Fruit fly (Drosophila melanogaster) whole organism, embryonic: ENCODE measurements around the gene Cyp4ac1.
A peak's percentile ranks its signal among the peaks of the same experiment; 100 is the strongest.

ENCODE experiments used
- Atf3 ChIP-seq: fragments of 200-800 bp; sonication (Bioruptor generic); optimal IDR thresholded peaks from 3 replicates; lab custom pipeline; 2016; ENCODE audit warnings: missing biosample characterization, missing genetic modification characterization
- Awh ChIP-seq: fragments of 200-800 bp; sonication (Bioruptor generic); IDR thresholded peaks from 2 replicates; pipeline ENCODE4, ENCODE4 v1.3.6; 2022; ENCODE audit warnings: missing biosample characterization, missing genetic modification characterization
- Bteb2 ChIP-seq: fragments of 200-800 bp; sonication (Bioruptor generic); optimal IDR thresholded peaks from 2 replicates; lab custom pipeline; 2016; ENCODE audit warnings: missing biosample characterization, missing genetic modification characterization
- CG10209 ChIP-seq: fragments of 200-800 bp; sonication (Bioruptor generic); optimal IDR thresholded peaks from 3 replicates; lab custom pipeline; 2017; ENCODE audit warnings: missing biosample characterization, mild to moderate bottlenecking, missing genetic modification characterization, missing genetic modification reagents
- CG12104 ChIP-seq: fragments of 200-800 bp; sonication (Bioruptor generic); optimal IDR thresholded peaks from 3 replicates; lab custom pipeline; 2016; ENCODE audit warnings: missing biosample characterization, missing genetic modification characterization
- CG15073 ChIP-seq: fragments of 200-800 bp; sonication (Bioruptor generic); optimal IDR thresholded peaks from 2 replicates; lab custom pipeline; 2016; ENCODE audit warnings: missing biosample characterization, missing genetic modification characterization
- CG15269 ChIP-seq: fragments of 200-800 bp; sonication (Bioruptor generic); optimal IDR thresholded peaks from 2 replicates; lab custom pipeline; 2018; ENCODE audit warnings: missing biosample characterization, mild to moderate bottlenecking, missing genetic modification characterization, moderate library complexity
- CG15514 ChIP-seq: fragments of 200-800 bp; sonication (Bioruptor generic); optimal IDR thresholded peaks from 3 replicates; lab custom pipeline; 2017; ENCODE audit warnings: missing biosample characterization, missing genetic modification characterization, mild to moderate bottlenecking, moderate library complexity, missing genetic modification reagents
- CG17186 ChIP-seq: fragments of 200-800 bp; sonication (Bioruptor generic); optimal IDR thresholded peaks from 3 replicates; lab custom pipeline; 2017; ENCODE audit warnings: missing biosample characterization, missing genetic modification reagents, missing genetic modification characterization
- CG1792 ChIP-seq: fragments of 200-800 bp; sonication (Bioruptor generic); optimal IDR thresholded peaks from 2 replicates; lab custom pipeline; 2016; ENCODE audit warnings: missing biosample characterization, missing genetic modification characterization
- CG18476 ChIP-seq: fragments of 200-800 bp; sonication (Bioruptor generic); optimal IDR thresholded peaks from 2 replicates; lab custom pipeline; 2016; ENCODE audit warnings: missing biosample characterization, mild to moderate bottlenecking, missing genetic modification characterization
- CG2116 ChIP-seq: fragments of 200-800 bp; sonication (Bioruptor generic); optimal IDR thresholded peaks from 3 replicates; lab custom pipeline; 2018; ENCODE audit warnings: missing biosample characterization, mild to moderate bottlenecking, missing genetic modification characterization
- CG3838 ChIP-seq: fragments of 200-800 bp; sonication (Bioruptor generic); optimal IDR thresholded peaks from 3 replicates; lab custom pipeline; 2016; ENCODE audit warnings: missing biosample characterization, missing genetic modification characterization
- CG4617 ChIP-seq: fragments of 200-800 bp; sonication (Bioruptor generic); optimal IDR thresholded peaks from 3 replicates; lab custom pipeline; 2016; ENCODE audit warnings: missing biosample characterization, missing genetic modification characterization, borderline replicate concordance
- CG6683 ChIP-seq: fragments of 200-800 bp; sonication (Bioruptor generic); optimal IDR thresholded peaks from 2 replicates; lab custom pipeline; 2017; ENCODE audit warnings: missing biosample characterization, mild to moderate bottlenecking, missing genetic modification characterization, missing genetic modification reagents
- CG7556 ChIP-seq: fragments of 200-800 bp; sonication (Bioruptor generic); optimal IDR thresholded peaks from 2 replicates; lab custom pipeline; 2017; ENCODE audit warnings: missing biosample characterization, mild to moderate bottlenecking, missing genetic modification characterization
- CG8478 ChIP-seq: fragments of >200 bp; optimal IDR thresholded peaks from 2 replicates; lab custom pipeline; 2018
- CG9797 ChIP-seq: fragments of 200-800 bp; sonication (Bioruptor generic); optimal IDR thresholded peaks from 3 replicates; lab custom pipeline; 2018; ENCODE audit warnings: missing biosample characterization, mild to moderate bottlenecking, missing genetic modification characterization
- CG9932 ChIP-seq: fragments of 200-800 bp; sonication (Bioruptor generic); IDR thresholded peaks from 2 replicates; pipeline ENCODE4 v1.3.6; 2022; ENCODE audit warnings: missing biosample characterization, missing genetic modification characterization
- CHES-1-like ChIP-seq: fragments of 200-800 bp; sonication (Bioruptor generic); optimal IDR thresholded peaks from 2 replicates; lab custom pipeline; 2016; ENCODE audit warnings: missing biosample characterization, missing genetic modification characterization
- Chrac-16 ChIP-seq: fragments of 200-800 bp; sonication (Bioruptor generic); optimal IDR thresholded peaks from 3 replicates; lab custom pipeline; 2016; ENCODE audit warnings: missing biosample characterization, missing genetic modification characterization
- E2f1 ChIP-seq: fragments of 200-800 bp; sonication (Bioruptor generic); IDR thresholded peaks from 2 replicates; pipeline ENCODE4 v1.3.6; 2022; ENCODE audit warnings: missing biosample characterization, missing genetic modification characterization
- Fer1 ChIP-seq: fragments of 200-800 bp; sonication (Bioruptor generic); optimal IDR thresholded peaks from 2 replicates; lab custom pipeline; 2017; ENCODE audit warnings: missing biosample characterization, mild to moderate bottlenecking, missing genetic modification characterization
- Lhr ChIP-seq: fragments of 200-800 bp; sonication (Bioruptor generic); optimal IDR thresholded peaks from 3 replicates; lab custom pipeline; 2017; ENCODE audit warnings: mild to moderate bottlenecking, missing biosample characterization, missing genetic modification reagents, missing genetic modification characterization
- Mes4 ChIP-seq: fragments of 200-800 bp; sonication (Bioruptor generic); optimal IDR thresholded peaks from 2 replicates; lab custom pipeline; 2016; ENCODE audit warnings: missing biosample characterization, missing genetic modification characterization
- Xbp1 ChIP-seq: fragments of 200-800 bp; sonication (Bioruptor generic); optimal IDR thresholded peaks from 3 replicates; lab custom pipeline; 2016; ENCODE audit warnings: missing biosample characterization, mild to moderate bottlenecking, missing genetic modification characterization
- Xrp1 ChIP-seq: fragments of 200-800 bp; sonication (Bioruptor generic); IDR thresholded peaks from 2 replicates; pipeline ENCODE4 v1.3.6; 2022; ENCODE audit warnings: missing biosample characterization, missing genetic modification characterization
- az2 ChIP-seq: fragments of 200-800 bp; sonication (Bioruptor generic); optimal IDR thresholded peaks from 3 replicates; lab custom pipeline; 2016; ENCODE audit warnings: missing biosample characterization, missing genetic modification characterization
- bab2 ChIP-seq: fragments of 200-800 bp; sonication (Bioruptor generic); optimal IDR thresholded peaks from 2 replicates; lab custom pipeline; 2016; ENCODE audit warnings: missing biosample characterization, missing genetic modification characterization
- bcd ChIP-seq: fragments of 200-800 bp; sonication (Bioruptor generic); optimal IDR thresholded peaks from 2 replicates; lab custom pipeline; 2017; ENCODE audit warnings: missing biosample characterization, mild to moderate bottlenecking, missing genetic modification characterization
- bowl ChIP-seq: fragments of 200-800 bp; sonication (Bioruptor generic); IDR thresholded peaks from 2 replicates; pipeline ENCODE4 v1.3.6; 2022; ENCODE audit warnings: missing biosample characterization, missing genetic modification characterization
- chinmo ChIP-seq: fragments of 200-800 bp; sonication (Bioruptor generic); IDR thresholded peaks from 4 replicates; pipeline ENCODE4 v1.3.6; 2022; ENCODE audit warnings: missing biosample characterization, missing genetic modification characterization; ENCODE audit not compliant: partially characterized antibody
- crol ChIP-seq: fragments of 200-800 bp; sonication (Bioruptor generic); IDR thresholded peaks from 2 replicates; pipeline ENCODE4 v1.3.6; 2022; ENCODE audit warnings: missing biosample characterization, missing genetic modification characterization
- eyg ChIP-seq: fragments of 200-800 bp; sonication (Bioruptor generic); optimal IDR thresholded peaks from 3 replicates; lab custom pipeline; 2016; ENCODE audit warnings: missing biosample characterization, missing genetic modification characterization
- gcm ChIP-seq: fragments of 200-800 bp; sonication (Bioruptor generic); optimal IDR thresholded peaks from 2 replicates; lab custom pipeline; 2019; ENCODE audit warnings: missing biosample characterization, mild to moderate bottlenecking, missing genetic modification characterization, moderate library complexity
- gsb ChIP-seq: fragments of 200-800 bp; sonication (Bioruptor generic); IDR thresholded peaks from 2 replicates; pipeline ENCODE4 v1.3.6; 2022; ENCODE audit warnings: missing biosample characterization, missing genetic modification characterization
- lab ChIP-seq: fragments of 200-800 bp; sonication (Bioruptor generic); optimal IDR thresholded peaks from 3 replicates; lab custom pipeline; 2017; ENCODE audit warnings: missing biosample characterization, missing genetic modification characterization, mild to moderate bottlenecking, moderate library complexity, missing genetic modification reagents
- mld ChIP-seq: fragments of 200-800 bp; sonication (Bioruptor generic); IDR thresholded peaks from 3 replicates; pipeline ENCODE4 v1.3.6; 2022; ENCODE audit warnings: missing biosample characterization, missing genetic modification characterization; ENCODE audit not compliant: partially characterized antibody
- ranshi ChIP-seq: fragments of 200-800 bp; sonication (Bioruptor generic); IDR thresholded peaks from 2 replicates; pipeline ENCODE4 v1.3.6; 2022; ENCODE audit warnings: missing biosample characterization, missing genetic modification characterization
- sima ChIP-seq: fragments of 200-800 bp; sonication (Bioruptor generic); optimal IDR thresholded peaks from 2 replicates; lab custom pipeline; 2016; ENCODE audit warnings: missing biosample characterization, missing genetic modification characterization
- trem ChIP-seq: fragments of 200-800 bp; optimal IDR thresholded peaks from 3 replicates; lab custom pipeline; 2019; ENCODE audit warnings: missing biosample characterization, mild to moderate bottlenecking, missing genetic modification characterization, moderate library complexity
- tup ChIP-seq: fragments of 200-800 bp; sonication (Bioruptor generic); optimal IDR thresholded peaks from 2 replicates; lab custom pipeline; 2016; ENCODE audit warnings: missing biosample characterization, mild to moderate bottlenecking, missing genetic modification characterization, moderate library complexity
- tx ChIP-seq: fragments of 200-800 bp; sonication (Bioruptor generic); optimal IDR thresholded peaks from 2 replicates; lab custom pipeline; 2016; ENCODE audit warnings: missing biosample characterization, missing genetic modification characterization
- vvl ChIP-seq: fragments of 200-800 bp; sonication (Bioruptor generic); IDR thresholded peaks from 2 replicates; pipeline ENCODE4 v1.3.6; 2022; ENCODE audit warnings: missing biosample characterization, missing genetic modification characterization
- zen2 ChIP-seq: fragments of 200-800 bp; sonication (Bioruptor generic); IDR thresholded peaks from 3 replicates; pipeline ENCODE4 v1.3.6; 2022; ENCODE audit warnings: missing biosample characterization, missing genetic modification characterization; ENCODE audit not compliant: partially characterized antibody

Cyp4ac1 gene

dm6 chr2L:5292977-5293513 is 29.2 kb downstream of the Cyp4ac1 start (continued):
- TF ChIP-seq Xbp1 (GFP tag; lab: Kevin White, UChicago) (peak; percentile 67), CG2116 (peak; percentile 23), CHES-1-like (GFP tag; lab: Kevin White, UChicago) (no peak), zen2 (GFP tag; lab: Robert Waterston, UW) (no peak), CG15073 (GFP tag; lab: Kevin White, UChicago) (peak; percentile 22), tup (GFP tag; lab: Kevin White, UChicago) (no peak), CG1792 (no peak), CG15269 (tag; lab: Kevin White, UChicago) (peak; percentile 64), az2 (GFP tag; lab: Kevin White, UChicago) (peak; percentile 70), CG7556 (GFP tag; lab: Kevin White, UChicago) (peak; percentile 73), Mes4 (GFP tag; lab: Kevin White, UChicago) (peak; percentile 62), lab (peak; percentile 78), Fer1 (GFP tag; lab: Kevin White, UChicago) (peak; percentile 67), vvl (GFP tag; lab: Robert Waterston, UW) (peak; percentile 80), eyg (GFP tag; lab: Kevin White, UChicago) (no peak), Bteb2 (GFP tag; lab: Kevin White, UChicago) (peak; percentile 40), bcd (GFP tag; lab: Kevin White, UChicago) (peak; percentile 62), bab2 (GFP tag; lab: Kevin White, UChicago) (peak; percentile 55), gsb (GFP tag; lab: Robert Waterston, UW) (no peak), CG3838 (GFP tag; lab: Kevin White, UChicago) (no peak), CG18476 (GFP tag; lab: Kevin White, UChicago) (peak; percentile 61), sima (GFP tag; lab: Kevin White, UChicago) (no peak), tx (peak; percentile 27), chinmo (GFP tag; lab: Robert Waterston, UW) (peak; percentile 66; the same call in 1 of the 4 replicates), bowl (GFP tag; lab: Robert Waterston, UW) (no peak), CG12104 (GFP tag; lab: Kevin White, UChicago) (peak; percentile 59), CG4617 (GFP tag; lab: Kevin White, UChicago) (no peak), Chrac-16 (GFP tag; lab: Kevin White, UChicago) (peak; percentile 66), Xrp1 (peak; percentile 85), CG15514 (peak; percentile 28), CG9932 (GFP tag; lab: Robert Waterston, UW) (no peak), CG9797 (no peak), gcm (GFP tag; lab: Kevin White, UChicago) (peak; percentile 91), CG10209 (GFP tag; lab: Kevin White, UChicago) (peak; percentile 64), CG6683 (GFP tag; lab: Kevin White, UChicago) (peak; percentile 39), crol (GFP tag; lab: Robert Waterston, UW) (peak; percentile 51; the same call in 1 of the 2 replicates), Lhr (GFP tag; lab: Kevin White, UChicago) (peak; percentile 50), CG8478 (peak; percentile 73), CG17186 (GFP tag; lab: Kevin White, UChicago) (peak; percentile 63), ranshi (0 out of 2 replicates have a peak, but pooled peaks have one; percentile 35), mld (GFP tag; lab: Robert Waterston, UW) (no peak), Atf3 (GFP tag; lab: Kevin White, UChicago) (peak; percentile 32), Awh (GFP tag; lab: Robert Waterston, UW) (peak; percentile 67; the same call in 1 of the 2 replicates), trem (peak; percentile 85), E2f1 (peak; percentile 60)
